Fruit fly (Drosophila melanogaster) whole organism, embryonic: Measurements from ENCODE around the gene SecCl.

Experiments
- Atf6 ChIP-seq: fragments of 200-800 bp; sonication (Bioruptor generic); IDR thresholded peaks from 2 replicates; pipeline ENCODE4 v1.3.6; 2022; ENCODE audit warnings: missing biosample characterization, missing genetic modification characterization
- CG10147 ChIP-seq: fragments of 200-800 bp; sonication (Bioruptor generic); optimal IDR thresholded peaks from 2 replicates; lab custom pipeline; 2019; ENCODE audit warnings: missing biosample characterization, mild to moderate bottlenecking, missing genetic modification characterization, moderate library complexity
- CG11456 ChIP-seq: fragments of 200-800 bp; sonication (Bioruptor generic); IDR thresholded peaks from 3 replicates; pipeline ENCODE4 v1.3.6; 2022; ENCODE audit warnings: missing biosample characterization, missing genetic modification characterization
- CG11560 ChIP-seq: fragments of 200-800 bp; sonication (Bioruptor generic); IDR thresholded peaks from 3 replicates; pipeline ENCODE4 v1.3.6; 2022; ENCODE audit warnings: missing biosample characterization, missing genetic modification characterization
- CG1233 ChIP-seq: fragments of 200-800 bp; sonication (Bioruptor generic); optimal IDR thresholded peaks from 4 replicates; lab custom pipeline; 2018; ENCODE audit warnings: missing biosample characterization, mild to moderate bottlenecking, missing genetic modification characterization
- CG12659 ChIP-seq: fragments of 200-800 bp; sonication (Bioruptor generic); optimal IDR thresholded peaks from 3 replicates; lab custom pipeline; 2017; ENCODE audit warnings: mild to moderate bottlenecking, missing biosample characterization, missing genetic modification reagents, missing genetic modification characterization
- CG13123 ChIP-seq: fragments of 200-800 bp; sonication (Bioruptor generic); optimal IDR thresholded peaks from 2 replicates; lab custom pipeline; 2016; ENCODE audit warnings: missing biosample characterization, missing genetic modification characterization
- CG15073 ChIP-seq: fragments of 200-800 bp; sonication (Bioruptor generic); optimal IDR thresholded peaks from 2 replicates; lab custom pipeline; 2016; ENCODE audit warnings: missing biosample characterization, missing genetic modification characterization
- CG17359 ChIP-seq: fragments of 200-800 bp; sonication (Bioruptor generic); optimal IDR thresholded peaks from 3 replicates; lab custom pipeline; 2018; ENCODE audit warnings: missing biosample characterization, mild to moderate bottlenecking, missing genetic modification characterization, moderate library complexity
- CG17568 ChIP-seq: fragments of 200-800 bp; sonication (Bioruptor generic); optimal IDR thresholded peaks from 2 replicates; lab custom pipeline; 2018; ENCODE audit warnings: missing biosample characterization, mild to moderate bottlenecking, missing genetic modification characterization, moderate library complexity
- CG17912 ChIP-seq: fragments of 200-800 bp; sonication (Bioruptor generic); optimal IDR thresholded peaks from 2 replicates; lab custom pipeline; 2018; ENCODE audit warnings: missing biosample characterization, mild to moderate bottlenecking, missing genetic modification characterization
- CG2129 ChIP-seq: fragments of 200-800 bp; sonication (Bioruptor generic); IDR thresholded peaks from 2 replicates; pipeline ENCODE4 v1.3.6; 2022; ENCODE audit warnings: missing biosample characterization, missing genetic modification characterization; ENCODE audit not compliant: partially characterized antibody
- CG30431 ChIP-seq: fragments of 200-800 bp; sonication (Bioruptor generic); optimal IDR thresholded peaks from 2 replicates; lab custom pipeline; 2017; ENCODE audit warnings: missing biosample characterization, missing genetic modification characterization
- CG32532 ChIP-seq: fragments of 200-800 bp; sonication (Bioruptor generic); IDR thresholded peaks from 2 replicates; pipeline ENCODE4 v1.3.6; 2022; ENCODE audit warnings: missing biosample characterization, missing genetic modification characterization
- CG3407 ChIP-seq: fragments of 200-800 bp; sonication (Bioruptor generic); optimal IDR thresholded peaks from 2 replicates; lab custom pipeline; 2018; ENCODE audit warnings: missing biosample characterization, mild to moderate bottlenecking, missing genetic modification characterization
- CG3726 ChIP-seq: fragments of 200-800 bp; sonication (Bioruptor generic); IDR thresholded peaks from 3 replicates; pipeline ENCODE4, ENCODE4 v1.3.6; 2022; ENCODE audit warnings: missing biosample characterization, missing genetic modification characterization
- CG3847 ChIP-seq: fragments of 200-800 bp; sonication (Bioruptor generic); IDR thresholded peaks from 2 replicates; pipeline ENCODE4 v1.3.6; 2022; ENCODE audit warnings: missing biosample characterization, missing genetic modification characterization
- CG4820 ChIP-seq: fragments of 200-800 bp; sonication (Bioruptor generic); optimal IDR thresholded peaks from 3 replicates; lab custom pipeline; 2016; ENCODE audit warnings: missing biosample characterization, missing genetic modification characterization
- CG7357 ChIP-seq: fragments of 200-800 bp; sonication (Bioruptor generic); IDR thresholded peaks from 3 replicates; pipeline ENCODE4 v1.3.6; 2022; ENCODE audit warnings: missing biosample characterization, missing genetic modification characterization
- CG9437 ChIP-seq: fragments of 200-800 bp; sonication (Bioruptor generic); optimal IDR thresholded peaks from 2 replicates; lab custom pipeline; 2018; ENCODE audit warnings: missing biosample characterization, mild to moderate bottlenecking, missing genetic modification characterization
- CG9817 ChIP-seq: fragments of 200-800 bp; sonication (Bioruptor generic); optimal IDR thresholded peaks from 2 replicates; lab custom pipeline; 2018; ENCODE audit warnings: missing biosample characterization, mild to moderate bottlenecking, missing genetic modification characterization, moderate library complexity
- CkIIα-i1 ChIP-seq: fragments of 200-800 bp; sonication (Bioruptor generic); IDR thresholded peaks from 2 replicates; pipeline ENCODE4 v1.3.6; 2022; ENCODE audit warnings: missing biosample characterization, missing genetic modification characterization
- E2f2 ChIP-seq: fragments of 200-800 bp; sonication (Bioruptor generic); IDR thresholded peaks from 2 replicates; pipeline ENCODE4 v1.3.6; 2022; ENCODE audit warnings: missing biosample characterization, missing genetic modification characterization
- Ets65A ChIP-seq: fragments of 200-800 bp; sonication (Bioruptor generic); peaks from one replicate; lab custom pipeline; 2016; ENCODE audit warnings: missing biosample characterization, missing genetic modification characterization
- H15 ChIP-seq: fragments of 200-800 bp; sonication (Bioruptor generic); IDR thresholded peaks from 3 replicates; pipeline ENCODE4 v1.3.6; 2022; ENCODE audit warnings: missing biosample characterization, missing genetic modification characterization
- HHEX ChIP-seq: fragments of 200-800 bp; sonication (Bioruptor generic); optimal IDR thresholded peaks from 3 replicates; lab custom pipeline; 2017; ENCODE audit warnings: missing biosample characterization, mild to moderate bottlenecking, missing genetic modification characterization, missing genetic modification reagents
- Hmr ChIP-seq: fragments of 200-800 bp; sonication (Bioruptor generic); optimal IDR thresholded peaks from 3 replicates; lab custom pipeline; 2017; ENCODE audit warnings: mild to moderate bottlenecking, missing biosample characterization, missing genetic modification reagents, missing genetic modification characterization
- MTF-1 ChIP-seq: fragments of 200-800 bp; sonication (Bioruptor generic); optimal IDR thresholded peaks from 2 replicates; lab custom pipeline; 2018; ENCODE audit warnings: missing biosample characterization, mild to moderate bottlenecking, missing genetic modification characterization, borderline replicate concordance
- Nf-YA ChIP-seq: fragments of 200-800 bp; sonication (Bioruptor generic); IDR thresholded peaks from 2 replicates; pipeline ENCODE4 v1.3.6; 2022; ENCODE audit warnings: missing biosample characterization, missing genetic modification characterization
- Optix ChIP-seq: fragments of 200-800 bp; sonication (Bioruptor generic); IDR thresholded peaks from 3 replicates; pipeline ENCODE4 v1.3.6; 2022; ENCODE audit warnings: missing biosample characterization, missing genetic modification characterization
- Stat92E ChIP-seq, 3 experiments: fragments of >200 bp in 2 of 3; fragments of 200-800 bp in 1 of 3; sonication (Bioruptor generic) in 1 of 3; optimal IDR thresholded peaks; 2 replicates each; lab custom pipeline; 2017 to 2019; ENCODE audit warnings: missing biosample characterization in 3 of 3, missing genetic modification characterization in 3 of 3, mild to moderate bottlenecking in 1 of 3, moderate library complexity in 1 of 3
- br ChIP-seq: fragments of >200 bp; optimal IDR thresholded peaks from 2 replicates; lab custom pipeline; 2017
- btn ChIP-seq: fragments of 200-800 bp; sonication (Bioruptor generic); optimal IDR thresholded peaks from 2 replicates; lab custom pipeline; 2016; ENCODE audit warnings: missing biosample characterization, missing genetic modification characterization
- chm ChIP-seq: fragments of 200-800 bp; sonication (Bioruptor generic); IDR thresholded peaks from 2 replicates; pipeline ENCODE4 v1.3.6; 2022; ENCODE audit warnings: missing biosample characterization, missing genetic modification characterization
- crc ChIP-seq: fragments of 200-800 bp; sonication (Bioruptor generic); optimal IDR thresholded peaks from 2 replicates; lab custom pipeline; 2016; ENCODE audit warnings: missing biosample characterization, missing genetic modification characterization
- dan ChIP-seq: fragments of 200-800 bp; sonication (Bioruptor generic); IDR thresholded peaks from 2 replicates; pipeline ENCODE4 v1.3.6; 2022; ENCODE audit warnings: missing biosample characterization, missing genetic modification characterization
- dpn ChIP-seq, 2 experiments: fragments of 200-800 bp; sonication (Bioruptor generic); optimal IDR thresholded peaks; 3 replicates each; lab custom pipeline; 2016; ENCODE audit warnings: missing biosample characterization in 2 of 2, missing genetic modification characterization in 2 of 2
- ems ChIP-seq: fragments of 200-800 bp; sonication (Bioruptor generic); optimal IDR thresholded peaks from 3 replicates; lab custom pipeline; 2016; ENCODE audit warnings: missing biosample characterization, missing genetic modification characterization
- ewg ChIP-seq: fragments of 200-800 bp; sonication (Bioruptor generic); optimal IDR thresholded peaks from 3 replicates; lab custom pipeline; 2017; ENCODE audit warnings: mild to moderate bottlenecking, missing biosample characterization, missing genetic modification reagents, missing genetic modification characterization
- ftz-f1 ChIP-seq: fragments of 200-800 bp; sonication (Bioruptor generic); optimal IDR thresholded peaks from 2 replicates; lab custom pipeline; 2016; ENCODE audit warnings: missing biosample characterization, missing genetic modification characterization
- gsb ChIP-seq: fragments of 200-800 bp; sonication (Bioruptor generic); IDR thresholded peaks from 2 replicates; pipeline ENCODE4 v1.3.6; 2022; ENCODE audit warnings: missing biosample characterization, missing genetic modification characterization
- insv ChIP-seq, 2 experiments: fragments of 200-800 bp; sonication (Bioruptor generic); optimal IDR thresholded peaks; 3 replicates each; lab custom pipeline; 2016 to 2018; ENCODE audit warnings: missing biosample characterization in 2 of 2, missing genetic modification characterization in 2 of 2
- peb ChIP-seq: fragments of 200-800 bp; sonication (Bioruptor generic); IDR thresholded peaks from 2 replicates; pipeline ENCODE4 v1.3.6; 2022; ENCODE audit warnings: missing biosample characterization, missing genetic modification characterization
- scrt ChIP-seq: fragments of 200-800 bp; sonication (Bioruptor generic); optimal IDR thresholded peaks from 2 replicates; lab custom pipeline; 2018; ENCODE audit warnings: missing biosample characterization, mild to moderate bottlenecking, missing genetic modification characterization, moderate library complexity
- slou ChIP-seq: fragments of 200-800 bp; sonication (Bioruptor generic); optimal IDR thresholded peaks from 3 replicates; lab custom pipeline; 2016; ENCODE audit warnings: missing biosample characterization, missing genetic modification characterization
- tna ChIP-seq: fragments of 200-800 bp; sonication (Bioruptor generic); IDR thresholded peaks from 2 replicates; pipeline ENCODE4 v1.3.6; 2022; ENCODE audit warnings: missing biosample characterization, missing genetic modification characterization; ENCODE audit not compliant: partially characterized antibody
- unc-4 ChIP-seq: fragments of 200-800 bp; sonication (Bioruptor generic); IDR thresholded peaks from 2 replicates; pipeline ENCODE4 v1.3.6; 2022; ENCODE audit warnings: missing biosample characterization, missing genetic modification characterization; ENCODE audit not compliant: partially characterized antibody
- unpg ChIP-seq: fragments of 200-800 bp; sonication (Bioruptor generic); optimal IDR thresholded peaks from 3 replicates; lab custom pipeline; 2018; ENCODE audit warnings: missing biosample characterization, mild to moderate bottlenecking, missing genetic modification characterization, moderate library complexity
- vfl ChIP-seq: fragments of 200-800 bp; sonication (Bioruptor generic); optimal IDR thresholded peaks from 2 replicates; lab custom pipeline; 2016; ENCODE audit warnings: missing biosample characterization, missing genetic modification characterization
- z ChIP-seq: fragments of 200-800 bp; sonication (Bioruptor generic); IDR thresholded peaks from 3 replicates; pipeline ENCODE4 v1.3.6; 2022; ENCODE audit warnings: missing biosample characterization, missing genetic modification characterization
- zen2 ChIP-seq: fragments of 200-800 bp; sonication (Bioruptor generic); IDR thresholded peaks from 3 replicates; pipeline ENCODE4 v1.3.6; 2022; ENCODE audit warnings: missing biosample characterization, missing genetic modification characterization; ENCODE audit not compliant: partially characterized antibody

SecCl gene

DNA sequence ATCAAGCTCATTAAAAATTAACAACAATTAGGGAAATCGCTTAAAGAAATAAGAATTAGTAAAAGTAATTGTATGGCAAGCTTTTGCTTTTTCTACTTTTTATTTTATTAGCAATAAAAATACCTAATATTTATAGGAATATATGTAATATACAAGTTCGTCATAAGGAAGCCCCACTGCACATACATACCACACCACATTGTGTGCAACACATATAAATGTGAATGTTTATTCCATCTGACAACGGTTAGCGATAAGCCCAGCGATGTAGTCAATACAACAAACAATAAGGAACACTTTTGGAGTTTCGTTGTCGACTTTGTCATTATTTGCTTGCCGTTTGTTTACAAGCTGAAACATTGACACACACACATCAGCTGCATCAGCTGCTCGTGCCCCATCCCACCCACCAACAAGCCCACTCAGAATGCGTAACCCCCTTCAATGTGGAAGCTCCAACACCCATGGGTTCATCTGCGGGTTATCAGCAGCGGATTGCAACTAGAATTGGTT is 15.4 kb downstream of the SecCl start (continued):
- TF ChIP-seq zen2 (GFP tag; lab: Robert Waterston, UW) (no peak), CG3726 (no peak; the same call in 2 of the 3 replicates), CG17568 (GFP tag; lab: Kevin White, UChicago) (peak; percentile 89), btn (GFP tag; lab: Kevin White, UChicago) (peak; percentile 43), insv (GFP tag; optimal IDR thresholded peaks at IDR 0.05; lab: Kevin White, UChicago) (peak in 1 of 2 experiments; percentile 32), HHEX (GFP tag; lab: Kevin White, UChicago) (peak; percentile 71), tna (GFP tag; lab: Robert Waterston, UW) (no peak), unpg (GFP tag; lab: Kevin White, UChicago) (peak; percentile 85), CG12659 (GFP tag; lab: Kevin White, UChicago) (peak; percentile 40), CG32532 (GFP tag; lab: Robert Waterston, UW) (no peak), CG3407 (GFP tag; lab: Kevin White, UChicago) (peak; percentile 98), CG17359 (tag; lab: Kevin White, UChicago) (peak; percentile 86), ems (no peak), MTF-1 (peak; percentile 96), Optix (GFP tag; lab: Robert Waterston, UW) (peak; percentile 42; the same call in 2 of the 3 replicates), slou (GFP tag; lab: Kevin White, UChicago) (no peak), CG9437 (GFP tag; lab: Kevin White, UChicago) (no peak), Hmr (GFP tag; lab: Kevin White, UChicago) (no peak), CG13123 (GFP tag; lab: Kevin White, UChicago) (peak; percentile 71), Stat92E (GFP tag; optimal IDR thresholded peaks at IDR 0.05; lab: Kevin White, UChicago) (peak in 1 of 3 experiments; percentile 31), CG17912 (peak; percentile 88), unc-4 (no peak), CG11456 (no peak), z (GFP tag; lab: Robert Waterston, UW) (peak; percentile 70), CG4820 (GFP tag; lab: Kevin White, UChicago) (peak; percentile 58), Ets65A (GFP tag; lab: Kevin White, UChicago) (peak; percentile 80), ftz-f1 (GFP tag; lab: Kevin White, UChicago) (no peak), CG30431 (GFP tag; lab: Kevin White, UChicago) (peak; percentile 32), H15 (GFP tag; lab: Robert Waterston, UW) (no peak), CG1233 (GFP tag; lab: Kevin White, UChicago) (peak; percentile 86), CG3847 (GFP tag; lab: Robert Waterston, UW) (no peak), CG10147 (GFP tag; lab: Kevin White, UChicago) (no peak), crc (GFP tag; lab: Kevin White, UChicago) (peak; percentile 23), CG15073 (GFP tag; lab: Kevin White, UChicago) (no peak), vfl (no peak), br (lab: Kevin White, UChicago) (no peak), chm (GFP tag; lab: Robert Waterston, UW) (peak; percentile 88; the same call in 1 of the 2 replicates), CkIIα-i1 (GFP tag; lab: Robert Waterston, UW) (no peak), CG9817 (tag; lab: Kevin White, UChicago) (peak; percentile 41), E2f2 (GFP tag; lab: Robert Waterston, UW) (peak; percentile 19; the same call in 1 of the 2 replicates), CG2129 (no peak), scrt (GFP tag; lab: Kevin White, UChicago) (peak; percentile 66), Atf6 (no peak), CG11560 (tag; lab: Robert Waterston, UW) (no peak), Nf-YA (GFP tag; lab: Robert Waterston, UW) (peak; percentile 58; the same call in 1 of the 2 replicates), dpn (GFP tag; optimal IDR thresholded peaks at IDR 0.05; lab: Kevin White, UChicago) (peak in 1 of 2 experiments; percentile 9), dan (GFP tag; lab: Robert Waterston, UW) (no peak), CG7357 (no peak), ewg (GFP tag; lab: Kevin White, UChicago) (peak; percentile 68), peb (GFP tag; lab: Robert Waterston, UW) (no peak), gsb (GFP tag; lab: Robert Waterston, UW) (no peak)
